Worm (Caenorhabditis elegans): ENCODE results near the gene ced-7.

ced-7 gene

DNA sequence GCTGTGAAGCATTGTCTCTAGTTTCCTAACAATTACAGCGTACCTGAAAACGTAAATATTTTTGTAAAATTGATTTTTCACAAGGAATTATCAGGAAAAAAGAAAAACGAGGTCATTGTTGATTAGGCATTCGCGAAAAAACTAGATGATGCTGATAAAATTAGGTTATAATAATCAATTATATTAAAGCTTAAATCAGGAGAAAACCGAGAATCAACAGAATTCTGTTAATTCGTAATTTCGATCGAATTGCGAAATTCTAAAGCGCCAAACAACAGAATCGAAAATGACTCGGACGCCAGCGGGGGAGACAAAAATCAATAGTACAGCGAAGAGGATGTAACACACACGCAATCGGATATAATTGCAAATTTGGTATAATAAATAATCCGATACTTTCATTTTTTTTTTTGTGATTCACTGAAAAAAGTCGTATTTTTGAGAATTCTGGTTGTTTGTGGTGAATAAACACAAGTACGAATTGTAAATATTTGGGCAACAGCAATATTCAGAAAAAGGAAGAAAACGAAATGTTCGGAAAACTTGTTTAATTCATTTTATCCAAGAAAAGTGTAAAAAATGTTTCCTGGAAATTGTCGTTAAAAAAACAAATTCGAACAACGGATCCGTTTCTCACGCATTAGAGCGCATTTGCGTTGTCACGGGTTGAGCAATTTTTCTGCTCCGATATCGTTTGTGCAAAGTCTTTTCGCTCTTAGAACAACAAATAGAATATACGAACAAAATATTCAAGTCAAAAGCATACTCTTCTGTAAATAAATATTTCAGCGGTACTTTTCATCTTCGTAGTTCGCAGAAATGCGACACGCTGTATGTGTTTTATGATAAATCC lies at the start of gene ced-7:
Gene ced-7 (minus strand): TSS at position 51 of the 853 bp plus-strand sequence.
- TF ChIP-seq ces-1 (GFP tag; optimal IDR thresholded peaks at IDR 0.05), result peak; percentile 11
- TF ChIP-seq cnd-1 (tag; optimal IDR thresholded peaks at IDR 0.05), result no peak
- TF ChIP-seq mep-1 (tag; optimal IDR thresholded peaks at IDR 0.05), result peak; percentile 35
- TF ChIP-seq elt-1 (tag; optimal IDR thresholded peaks at IDR 0.05; ENCODE audit: borderline replicate concordance, insufficient read depth), result no peak

DNA sequence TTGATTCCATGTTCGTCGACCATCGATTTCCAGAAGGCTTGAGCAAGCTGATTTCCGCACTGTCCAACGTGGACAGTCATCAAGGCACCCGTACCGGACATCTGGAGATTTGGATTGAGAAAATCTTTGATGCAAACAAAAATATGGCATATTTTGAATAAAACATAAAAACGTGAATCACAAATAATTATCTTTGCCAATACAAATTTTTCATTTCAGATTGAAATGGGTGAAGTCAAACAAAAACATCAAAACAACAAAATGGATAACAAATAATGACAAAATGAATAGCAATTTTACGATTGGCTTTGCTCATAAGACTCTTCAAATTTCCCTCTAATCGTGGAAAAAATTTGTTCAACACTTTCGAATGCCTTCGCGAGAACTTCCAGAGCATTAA lies 49.2 kb upstream of the ced-7 start, which contains the start of gene tbg-1:
Gene tbg-1 (minus strand): TSS at position 101 of the 400 bp plus-strand sequence.
- TF ChIP-seq lin-32 (GFP tag; optimal IDR thresholded peaks at IDR 0.05) (no peak), sem-2 (GFP tag; optimal IDR thresholded peaks at IDR 0.05) (no peak), nhr-76 (tag; optimal IDR thresholded peaks at IDR 0.05) (no peak), snpc-4 (tag; optimal IDR thresholded peaks at IDR 0.05) (no peak), unc-62 (GFP tag; optimal IDR thresholded peaks at IDR 0.05) (no peak), unc-39 (tag; optimal IDR thresholded peaks at IDR 0.05) (no peak)

DNA sequence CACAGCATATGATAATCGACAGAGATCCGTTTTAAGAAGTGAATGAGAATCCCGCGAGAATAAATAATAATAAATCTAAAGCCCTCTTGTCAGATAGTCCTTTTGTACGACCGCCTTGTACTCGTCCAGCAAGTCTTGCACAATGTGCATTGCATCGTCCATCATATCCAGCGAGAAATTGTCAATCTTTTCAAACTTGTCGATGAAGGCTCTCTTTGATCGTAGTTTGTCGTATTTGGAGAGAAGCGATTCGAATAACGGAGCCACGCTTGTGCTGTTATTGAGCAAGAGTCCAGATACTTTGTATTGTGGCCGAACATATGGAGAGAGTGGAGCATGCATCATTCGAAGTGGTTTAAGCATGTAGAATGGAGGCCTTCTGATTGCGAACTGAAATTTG lies 46.7 kb upstream of the ced-7 start:
- TF ChIP-seq ham-2 (GFP tag; optimal IDR thresholded peaks at IDR 0.05), result no peak
- no peak for TF ChIP-seq sptf-1 (tag; optimal IDR thresholded peaks at IDR 0.05)
- no peak for TF ChIP-seq hlh-1 (tag; optimal IDR thresholded peaks at IDR 0.05)
- no peak for TF ChIP-seq snpc-4 (tag; optimal IDR thresholded peaks at IDR 0.05)
- TF ChIP-seq blmp-1 (tag; optimal IDR thresholded peaks at IDR 0.05), result no peak
- TF ChIP-seq cnd-1 (tag; optimal IDR thresholded peaks at IDR 0.05), result no peak
- no peak for TF ChIP-seq lsy-2 (tag; optimal IDR thresholded peaks at IDR 0.05)
- no peak for TF ChIP-seq unc-120 (tag; optimal IDR thresholded peaks at IDR 0.05; ENCODE audit: poor library complexity, severe bottlenecking)
- no peak for TF ChIP-seq elt-3 (tag; optimal IDR thresholded peaks at IDR 0.05)
- TF ChIP-seq unc-39 (tag; optimal IDR thresholded peaks at IDR 0.05), result no peak
- TF ChIP-seq lin-13 (tag; optimal IDR thresholded peaks at IDR 0.05), result no peak
- TF ChIP-seq M03D4.4 (tag; optimal IDR thresholded peaks at IDR 0.05), result no peak
- TF ChIP-seq bed-3 (GFP tag; optimal IDR thresholded peaks at IDR 0.05), result no peak
- TF ChIP-seq sem-2 (GFP tag; optimal IDR thresholded peaks at IDR 0.05), result no peak
- no peak for TF ChIP-seq mls-2 (tag; optimal IDR thresholded peaks at IDR 0.05)

DNA sequence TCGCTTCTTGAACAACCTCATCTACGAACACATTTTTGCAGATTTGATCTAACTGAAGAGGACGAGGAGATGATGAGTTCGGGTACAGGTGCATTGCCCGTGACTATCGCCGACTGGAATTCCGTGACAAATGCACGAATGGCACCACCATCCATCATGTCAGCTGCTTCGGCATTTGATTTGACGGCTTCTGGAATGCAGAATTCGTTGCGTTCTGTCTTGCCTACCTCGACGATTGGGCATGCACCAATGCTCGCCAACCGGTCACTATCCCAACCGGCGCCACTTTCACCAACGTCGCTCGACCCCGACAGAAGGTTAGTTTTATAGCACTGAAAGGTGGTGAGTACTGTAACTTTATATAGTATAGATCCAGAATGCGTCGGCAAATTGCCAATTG lies 43.6 kb upstream of the ced-7 start:
- TF ChIP-seq lin-13 (tag; optimal IDR thresholded peaks at IDR 0.05), result no peak
- TF ChIP-seq mab-5 (tag; optimal IDR thresholded peaks at IDR 0.05), result no peak
- no peak for TF ChIP-seq blmp-1 (tag; optimal IDR thresholded peaks at IDR 0.05)
- TF ChIP-seq nhr-76 (tag; optimal IDR thresholded peaks at IDR 0.05), result no peak
- no peak for TF ChIP-seq nhr-237 (tag; optimal IDR thresholded peaks at IDR 0.05)
- TF ChIP-seq zip-8 (tag; optimal IDR thresholded peaks at IDR 0.05), result no peak

DNA sequence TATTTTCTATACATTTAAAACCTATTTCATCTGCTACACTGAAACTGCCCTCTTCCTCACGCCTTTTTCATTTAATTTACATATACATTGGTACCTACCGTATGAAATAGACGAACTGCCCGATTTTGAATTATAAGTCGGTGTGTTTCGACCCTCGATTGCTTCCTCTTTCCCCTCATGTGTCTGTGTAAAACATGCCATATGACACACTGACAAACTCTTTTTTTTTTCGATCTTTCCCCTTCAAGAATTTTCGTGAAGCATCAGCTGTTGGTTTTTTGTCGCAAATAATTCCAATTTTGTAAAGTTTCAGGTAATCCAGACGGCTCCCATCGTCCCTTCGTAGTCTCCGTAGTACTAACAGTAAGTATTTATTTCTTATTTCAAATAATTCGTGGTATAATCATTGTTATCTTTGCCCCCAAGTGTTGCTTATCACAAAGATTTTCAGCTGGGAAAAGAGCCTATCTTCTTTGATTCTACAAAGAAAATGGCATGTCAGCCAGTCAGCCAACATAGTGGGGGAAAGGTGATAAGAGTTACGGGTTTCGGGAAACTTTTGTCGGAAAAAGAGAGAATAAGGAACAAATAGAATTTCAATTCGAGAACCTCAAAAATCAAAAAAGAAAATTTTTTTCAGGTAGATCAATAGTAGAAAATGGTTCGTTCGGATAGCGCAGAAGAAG lies 42.1 kb upstream of the ced-7 start:
- TF ChIP-seq cnd-1 (tag; optimal IDR thresholded peaks at IDR 0.05) (no peak), nhr-76 (tag; optimal IDR thresholded peaks at IDR 0.05) (no peak), lsy-2 (tag; optimal IDR thresholded peaks at IDR 0.05) (no peak), zip-8 (tag; optimal IDR thresholded peaks at IDR 0.05) (no peak), drap-1 (GFP tag; optimal IDR thresholded peaks at IDR 0.05) (no peak), hlh-1 (tag; optimal IDR thresholded peaks at IDR 0.05) (no peak), ceh-39 (tag; optimal IDR thresholded peaks at IDR 0.05) (no peak), elt-3 (tag; optimal IDR thresholded peaks at IDR 0.05) (no peak), pha-4 (tag; optimal IDR thresholded peaks at IDR 0.05) (no peak), bed-3 (GFP tag; optimal IDR thresholded peaks at IDR 0.05) (no peak), lin-32 (GFP tag; optimal IDR thresholded peaks at IDR 0.05) (no peak), nhr-237 (tag; optimal IDR thresholded peaks at IDR 0.05) (no peak), nhr-28 (tag; optimal IDR thresholded peaks at IDR 0.05) (no peak), sem-2 (GFP tag; optimal IDR thresholded peaks at IDR 0.05) (no peak)

DNA sequence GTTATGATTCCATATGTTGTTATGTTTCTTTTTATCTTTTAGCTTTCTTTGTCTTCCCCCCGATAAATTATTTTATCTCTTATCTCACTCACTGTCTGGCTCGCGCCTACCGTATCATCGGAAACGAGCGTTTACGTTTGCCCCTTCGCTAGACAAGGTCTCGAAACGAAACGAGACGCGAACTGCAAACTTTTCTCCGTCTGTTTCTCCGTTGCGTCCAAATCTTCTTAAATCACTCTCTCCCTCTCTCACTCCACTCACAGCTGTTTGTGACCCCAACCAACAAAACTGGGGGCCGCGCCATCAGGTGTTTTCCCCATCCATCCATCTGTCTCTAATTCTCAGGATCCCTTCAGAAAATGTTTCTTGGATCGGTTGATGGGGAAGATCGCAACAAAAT lies 40.3 kb upstream of the ced-7 start:
- TF ChIP-seq ceh-83 (GFP tag; optimal IDR thresholded peaks at IDR 0.05) (no peak), tbx-8 (GFP tag; optimal IDR thresholded peaks at IDR 0.05) (no peak), sem-2 (GFP tag; optimal IDR thresholded peaks at IDR 0.05) (no peak), nhr-237 (tag; optimal IDR thresholded peaks at IDR 0.05) (no peak), mab-5 (tag; optimal IDR thresholded peaks at IDR 0.05) (no peak), nhr-28 (tag; optimal IDR thresholded peaks at IDR 0.05) (no peak), sptf-1 (tag; optimal IDR thresholded peaks at IDR 0.05) (no peak), lin-13 (tag; optimal IDR thresholded peaks at IDR 0.05) (no peak), elt-1 (tag; optimal IDR thresholded peaks at IDR 0.05; ENCODE audit: borderline replicate concordance, insufficient read depth) (no peak), blmp-1 (tag; optimal IDR thresholded peaks at IDR 0.05) (no peak), mls-2 (tag; optimal IDR thresholded peaks at IDR 0.05) (no peak), nhr-12 (tag; optimal IDR thresholded peaks at IDR 0.05) (no peak), ham-2 (GFP tag; optimal IDR thresholded peaks at IDR 0.05) (no peak), unc-39 (tag; optimal IDR thresholded peaks at IDR 0.05) (no peak), pha-4 (tag; optimal IDR thresholded peaks at IDR 0.05) (no peak), elt-3 (tag; optimal IDR thresholded peaks at IDR 0.05) (no peak), hlh-1 (tag; optimal IDR thresholded peaks at IDR 0.05) (no peak), flh-1 (GFP tag; optimal IDR thresholded peaks at IDR 0.05) (no peak)
